Fruit fly (Drosophila melanogaster) whole organism, embryonic: ENCODE results near the gene Trm7-34.

Experiments used
- Abd-B ChIP-seq: fragments of 200-800 bp; sonication (Bioruptor generic); optimal IDR thresholded peaks from 2 replicates; lab custom pipeline; 2018; ENCODE audit warnings: missing biosample characterization, mild to moderate bottlenecking, missing genetic modification characterization, moderate library complexity
- Atf6 ChIP-seq: fragments of 200-800 bp; sonication (Bioruptor generic); IDR thresholded peaks from 2 replicates; pipeline ENCODE4 v1.3.6; 2022; ENCODE audit warnings: missing biosample characterization, missing genetic modification characterization
- Bteb2 ChIP-seq: fragments of 200-800 bp; sonication (Bioruptor generic); optimal IDR thresholded peaks from 2 replicates; lab custom pipeline; 2016; ENCODE audit warnings: missing biosample characterization, missing genetic modification characterization
- CG1024 ChIP-seq: fragments of 200-800 bp; sonication (Bioruptor generic); IDR thresholded peaks from 2 replicates; pipeline ENCODE4 v1.3.6; 2022; ENCODE audit warnings: missing biosample characterization, missing genetic modification characterization
- CG10366 ChIP-seq: fragments of 200-800 bp; sonication (Bioruptor generic); IDR thresholded peaks from 2 replicates; pipeline ENCODE4 v1.3.6; 2022; ENCODE audit warnings: missing biosample characterization, missing genetic modification characterization
- CG10654 ChIP-seq: fragments of 200-800 bp; sonication (Bioruptor generic); optimal IDR thresholded peaks from 2 replicates; lab custom pipeline; 2016; ENCODE audit warnings: missing biosample characterization, missing genetic modification characterization
- CG12155 ChIP-seq: fragments of 200-800 bp; sonication (Bioruptor generic); optimal IDR thresholded peaks from 3 replicates; lab custom pipeline; 2016; ENCODE audit warnings: missing biosample characterization, missing genetic modification characterization
- CG12219 ChIP-seq: fragments of 200-800 bp; sonication (Bioruptor generic); optimal IDR thresholded peaks from 3 replicates; lab custom pipeline; 2018; ENCODE audit warnings: missing biosample characterization, mild to moderate bottlenecking, missing genetic modification characterization
- CG12391 ChIP-seq: fragments of 200-800 bp; sonication (Bioruptor generic); optimal IDR thresholded peaks from 3 replicates; lab custom pipeline; 2018; ENCODE audit warnings: missing biosample characterization, mild to moderate bottlenecking, missing genetic modification characterization, moderate library complexity
- CG13424 ChIP-seq: fragments of 200-800 bp; sonication (Bioruptor generic); optimal IDR thresholded peaks from 2 replicates; lab custom pipeline; 2019; ENCODE audit warnings: missing biosample characterization, mild to moderate bottlenecking, missing genetic modification characterization, moderate library complexity
- CG13624 ChIP-seq: fragments of 200-800 bp; sonication (Bioruptor generic); optimal IDR thresholded peaks from 2 replicates; lab custom pipeline; 2016; ENCODE audit warnings: missing biosample characterization, missing genetic modification characterization
- CG16815 ChIP-seq: fragments of 200-800 bp; sonication (Bioruptor generic); optimal IDR thresholded peaks from 3 replicates; lab custom pipeline; 2017; ENCODE audit warnings: missing biosample characterization, mild to moderate bottlenecking, missing genetic modification characterization
- CG17568 ChIP-seq: fragments of 200-800 bp; sonication (Bioruptor generic); optimal IDR thresholded peaks from 2 replicates; lab custom pipeline; 2018; ENCODE audit warnings: missing biosample characterization, mild to moderate bottlenecking, missing genetic modification characterization, moderate library complexity
- CG17612 ChIP-seq: fragments of 200-800 bp; sonication (Bioruptor generic); IDR thresholded peaks from 2 replicates; pipeline ENCODE4 v1.3.6; 2022; ENCODE audit warnings: missing biosample characterization, missing genetic modification characterization
- CG18619 ChIP-seq: fragments of 200-800 bp; sonication (Bioruptor generic); optimal IDR thresholded peaks from 3 replicates; lab custom pipeline; 2017; ENCODE audit warnings: missing biosample characterization, mild to moderate bottlenecking, missing genetic modification characterization
- CG2678 ChIP-seq: fragments of 200-800 bp; sonication (Bioruptor generic); optimal IDR thresholded peaks from 3 replicates; lab custom pipeline; 2019; ENCODE audit warnings: missing biosample characterization, mild to moderate bottlenecking, missing genetic modification characterization, moderate library complexity
- CG30403 ChIP-seq: fragments of 200-800 bp; sonication (Bioruptor generic); optimal IDR thresholded peaks from 3 replicates; lab custom pipeline; 2016; ENCODE audit warnings: missing biosample characterization, missing genetic modification characterization
- CG3281 ChIP-seq: fragments of 200-800 bp; sonication (Bioruptor generic); optimal IDR thresholded peaks from 3 replicates; lab custom pipeline; 2017; ENCODE audit warnings: missing biosample characterization, mild to moderate bottlenecking, missing genetic modification characterization
- CG42726 ChIP-seq: fragments of 200-800 bp; sonication (Bioruptor generic); IDR thresholded peaks from 2 replicates; pipeline ENCODE4 v1.3.6; 2022; ENCODE audit warnings: missing biosample characterization, missing genetic modification characterization; ENCODE audit not compliant: partially characterized antibody
- CG4360 ChIP-seq: fragments of 200-800 bp; sonication (Bioruptor generic); IDR thresholded peaks from 2 replicates; pipeline ENCODE4 v1.3.6; 2022; ENCODE audit warnings: missing biosample characterization, missing genetic modification characterization
- CG4617 ChIP-seq: fragments of 200-800 bp; sonication (Bioruptor generic); optimal IDR thresholded peaks from 3 replicates; lab custom pipeline; 2016; ENCODE audit warnings: missing biosample characterization, missing genetic modification characterization, borderline replicate concordance
- CG8388 ChIP-seq: fragments of 200-800 bp; sonication (Bioruptor generic); optimal IDR thresholded peaks from 2 replicates; lab custom pipeline; 2019; ENCODE audit warnings: missing biosample characterization, mild to moderate bottlenecking, missing genetic modification characterization, moderate library complexity
- CrebB ChIP-seq: fragments of 200-800 bp; sonication (Bioruptor generic); optimal IDR thresholded peaks from 3 replicates; lab custom pipeline; 2018; ENCODE audit warnings: missing biosample characterization, mild to moderate bottlenecking, missing genetic modification characterization
- Elba2 ChIP-seq: fragments of 200-800 bp; sonication (Bioruptor generic); optimal IDR thresholded peaks from 3 replicates; lab custom pipeline; 2016; ENCODE audit warnings: missing biosample characterization, missing genetic modification characterization
- Fer1 ChIP-seq: fragments of 200-800 bp; sonication (Bioruptor generic); optimal IDR thresholded peaks from 2 replicates; lab custom pipeline; 2017; ENCODE audit warnings: missing biosample characterization, mild to moderate bottlenecking, missing genetic modification characterization
- Fer3 ChIP-seq: fragments of 200-800 bp; sonication (Bioruptor generic); optimal IDR thresholded peaks from 2 replicates; lab custom pipeline; 2018; ENCODE audit warnings: missing biosample characterization, mild to moderate bottlenecking, missing genetic modification characterization, moderate library complexity
- Gug ChIP-seq: fragments of 200-800 bp; sonication (Bioruptor generic); IDR thresholded peaks from 4 replicates; pipeline ENCODE4 v1.3.6; 2022; ENCODE audit warnings: missing biosample characterization, missing genetic modification characterization
- HLH3B ChIP-seq: fragments of 200-800 bp; sonication (Bioruptor generic); IDR thresholded peaks from 2 replicates; pipeline ENCODE4 v1.3.6; 2022; ENCODE audit warnings: missing biosample characterization, missing genetic modification characterization
- HLH54F ChIP-seq: fragments of 200-800 bp; sonication (Bioruptor generic); optimal IDR thresholded peaks from 3 replicates; lab custom pipeline; 2016; ENCODE audit warnings: missing biosample characterization, missing genetic modification characterization
- Hmr ChIP-seq: fragments of 200-800 bp; sonication (Bioruptor generic); optimal IDR thresholded peaks from 3 replicates; lab custom pipeline; 2017; ENCODE audit warnings: mild to moderate bottlenecking, missing biosample characterization, missing genetic modification reagents, missing genetic modification characterization
- Hsf ChIP-seq: fragments of 200-800 bp; sonication (Bioruptor generic); optimal IDR thresholded peaks from 3 replicates; lab custom pipeline; 2016; ENCODE audit warnings: missing biosample characterization, missing genetic modification characterization
- MBD-R2 ChIP-seq: fragments of 200-800 bp; sonication (Bioruptor generic); IDR thresholded peaks from 2 replicates; pipeline ENCODE4 v1.3.6; 2022; ENCODE audit warnings: missing biosample characterization, missing genetic modification characterization
- Myb ChIP-seq: fragments of 200-800 bp; sonication (Bioruptor generic); optimal IDR thresholded peaks from 2 replicates; lab custom pipeline; 2016; ENCODE audit warnings: missing biosample characterization, missing genetic modification characterization
- Pdp1 ChIP-seq, 2 experiments: fragments of 200-800 bp; sonication (Bioruptor generic); optimal IDR thresholded peaks; 3 replicates each; lab custom pipeline; 2016; ENCODE audit warnings: missing biosample characterization in 2 of 2, missing genetic modification characterization in 2 of 2, mild to moderate bottlenecking in 1 of 2, moderate library complexity in 1 of 2
- Spps ChIP-seq: fragments of 200-800 bp; sonication (Bioruptor generic); optimal IDR thresholded peaks from 2 replicates; lab custom pipeline; 2018; ENCODE audit warnings: missing biosample characterization, mild to moderate bottlenecking, missing genetic modification characterization
- ara ChIP-seq: fragments of 200-800 bp; sonication (Bioruptor generic); IDR thresholded peaks from 2 replicates; pipeline ENCODE4 v1.3.6; 2022; ENCODE audit warnings: missing biosample characterization, missing genetic modification characterization
- caup ChIP-seq: fragments of 200-800 bp; sonication (Bioruptor generic); optimal IDR thresholded peaks from 3 replicates; lab custom pipeline; 2017; ENCODE audit warnings: missing biosample characterization, mild to moderate bottlenecking, missing genetic modification characterization, moderate library complexity; ENCODE audit not compliant: severe bottlenecking
- ems ChIP-seq: fragments of 200-800 bp; sonication (Bioruptor generic); optimal IDR thresholded peaks from 3 replicates; lab custom pipeline; 2016; ENCODE audit warnings: missing biosample characterization, missing genetic modification characterization
- gem ChIP-seq: fragments of 200-800 bp; sonication (Bioruptor generic); optimal IDR thresholded peaks from 2 replicates; lab custom pipeline; 2019; ENCODE audit warnings: missing biosample characterization, mild to moderate bottlenecking, missing genetic modification characterization, moderate library complexity
- gro ChIP-seq: fragments of 200-800 bp; sonication (Bioruptor generic); optimal IDR thresholded peaks from 2 replicates; lab custom pipeline; 2016; ENCODE audit warnings: missing biosample characterization, missing genetic modification characterization
- klu ChIP-seq: fragments of 200-800 bp; sonication (Bioruptor generic); IDR thresholded peaks from 2 replicates; pipeline ENCODE4 v1.3.6; 2022; ENCODE audit warnings: missing biosample characterization, missing genetic modification characterization
- lab ChIP-seq: fragments of 200-800 bp; sonication (Bioruptor generic); optimal IDR thresholded peaks from 3 replicates; lab custom pipeline; 2017; ENCODE audit warnings: missing biosample characterization, missing genetic modification characterization, mild to moderate bottlenecking, moderate library complexity, missing genetic modification reagents
- lmd ChIP-seq: fragments of 200-800 bp; sonication (Bioruptor generic); IDR thresholded peaks from 2 replicates; pipeline ENCODE4 v1.3.6; 2022; ENCODE audit warnings: missing biosample characterization, missing genetic modification characterization
- otp ChIP-seq: fragments of 200-800 bp; sonication (Bioruptor generic); IDR thresholded peaks from 3 replicates; pipeline ENCODE4, ENCODE4 v1.3.6; 2022; ENCODE audit warnings: missing biosample characterization, missing genetic modification characterization
- pb ChIP-seq: fragments of 200-800 bp; sonication (Bioruptor generic); optimal IDR thresholded peaks from 3 replicates; lab custom pipeline; 2016; ENCODE audit warnings: missing biosample characterization, missing genetic modification characterization
- sens ChIP-seq: fragments of 200-800 bp; sonication (Bioruptor generic); peaks from one replicate; lab custom pipeline; 2016; ENCODE audit warnings: missing biosample characterization, missing genetic modification characterization
- sr ChIP-seq: fragments of 200-800 bp; sonication (Bioruptor generic); IDR thresholded peaks from 3 replicates; pipeline ENCODE4 v1.3.6; 2022; ENCODE audit warnings: missing biosample characterization, missing genetic modification characterization
- ssp ChIP-seq: fragments of 200-800 bp; sonication (Bioruptor generic); IDR thresholded peaks from 2 replicates; pipeline ENCODE4 v1.3.6; 2022; ENCODE audit warnings: missing biosample characterization, missing genetic modification characterization
- ttk ChIP-seq: fragments of 200-800 bp; sonication (Bioruptor generic); IDR thresholded peaks from 2 replicates; pipeline ENCODE4 v2.1.2; 2022; ENCODE audit warnings: missing biosample characterization, missing genetic modification characterization

Trm7-34 gene

DNA sequence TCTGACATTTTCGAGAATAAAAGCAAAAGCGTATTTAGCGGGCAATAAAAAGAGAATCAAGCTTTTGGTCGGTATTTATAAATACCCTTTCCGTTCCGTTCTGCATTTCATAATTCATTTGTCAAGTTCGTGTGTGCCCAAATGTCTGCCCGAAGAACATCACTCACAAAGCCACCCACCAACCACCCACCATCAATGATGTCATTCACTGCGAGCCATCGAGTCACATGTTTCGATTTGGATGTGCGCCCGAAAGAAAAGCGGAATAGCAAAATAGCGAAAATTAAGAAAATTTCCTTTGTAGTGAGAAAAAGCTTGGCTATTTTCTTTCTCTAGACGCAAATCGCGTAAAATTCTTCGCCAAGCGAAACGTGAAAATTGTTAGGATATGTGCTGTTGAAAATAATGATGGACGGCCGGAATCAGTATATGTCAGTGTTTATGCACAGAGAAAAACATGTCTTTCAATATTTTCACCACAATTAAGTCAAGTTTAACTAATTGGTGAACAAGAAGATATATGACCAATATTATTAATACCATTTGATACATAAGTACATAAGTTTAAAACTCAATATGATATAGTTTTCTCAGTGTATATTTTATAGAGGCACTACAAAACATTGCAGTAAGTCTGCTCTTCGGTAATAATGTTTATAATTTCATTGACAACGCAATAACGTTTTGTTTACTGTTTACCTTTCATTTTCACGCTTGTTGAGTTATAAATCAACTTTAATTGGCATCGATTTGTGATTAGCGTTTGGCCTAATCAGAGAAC is 17.6 kb upstream of the Trm7-34 start (continued):
- TF ChIP-seq Pdp1 (GFP tag; optimal IDR thresholded peaks at IDR 0.05; lab: Kevin White, UChicago) (peak; percentile 2 to 55), CG4617 (GFP tag; lab: Kevin White, UChicago) (peak; percentile 1), CG12219 (peak; percentile 59), Abd-B (GFP tag; lab: Kevin White, UChicago) (peak; percentile 6), sr (GFP tag; lab: Robert Waterston, UW) (peak; percentile 91), Spps (tag; lab: Kevin White, UChicago) (no peak), Atf6 (GFP tag; lab: Robert Waterston, UW) (peak; percentile 63; the same call in 1 of the 2 replicates), CG12391 (tag; lab: Kevin White, UChicago) (peak; percentile 58), CG4360 (GFP tag; lab: Robert Waterston, UW) (no peak), gem (tag; lab: Kevin White, UChicago) (peak; percentile 72), HLH54F (GFP tag; lab: Kevin White, UChicago) (peak; percentile 25), CG18619 (GFP tag; lab: Kevin White, UChicago) (peak; percentile 9), sens (peak; percentile 69), CG2678 (tag; lab: Kevin White, UChicago) (peak; percentile 80), Bteb2 (GFP tag; lab: Kevin White, UChicago) (peak; percentile 45), pb (no peak), Fer1 (GFP tag; lab: Kevin White, UChicago) (peak; percentile 37), CG42726 (GFP tag; lab: Robert Waterston, UW) (no peak), ara (GFP tag; lab: Robert Waterston, UW) (peak; percentile 41; the same call in 1 of the 2 replicates), Hmr (GFP tag; lab: Kevin White, UChicago) (peak; percentile 69), Elba2 (GFP tag; lab: Kevin White, UChicago) (no peak), CG13424 (tag; lab: Kevin White, UChicago) (peak; percentile 53), CG16815 (GFP tag; lab: Kevin White, UChicago) (peak; percentile 8), CG17612 (GFP tag; lab: Robert Waterston, UW) (0 out of 2 replicates have a peak, but pooled peaks have one; percentile 36), CG10366 (GFP tag; lab: Robert Waterston, UW) (peak; percentile 61), CG12155 (peak; percentile 56), caup (GFP tag; lab: Kevin White, UChicago) (peak; percentile 55), CG3281 (GFP tag; lab: Kevin White, UChicago) (peak; percentile 73), MBD-R2 (GFP tag; lab: Robert Waterston, UW) (peak; percentile 39; the same call in 1 of the 2 replicates), CG30403 (peak; percentile 62), Gug (GFP tag; lab: Robert Waterston, UW) (peak; percentile 7; the same call in 1 of the 4 replicates), lab (GFP tag; lab: Kevin White, UChicago) (peak; percentile 81), CG10654 (peak; percentile 20), Hsf (GFP tag; lab: Kevin White, UChicago) (peak; percentile 57), ssp (GFP tag; lab: Robert Waterston, UW) (peak; percentile 43), otp (0 out of 3 replicates have a peak, but pooled peaks have one; percentile 7), gro (GFP tag; lab: Kevin White, UChicago) (peak; percentile 59), CG17568 (GFP tag; lab: Kevin White, UChicago) (peak; percentile 41), CG1024 (GFP tag; lab: Robert Waterston, UW) (no peak), CG8388 (peak; percentile 45), HLH3B (GFP tag; lab: Robert Waterston, UW) (no peak), lmd (GFP tag; lab: Robert Waterston, UW) (peak; percentile 44; the same call in 1 of the 2 replicates), ems (GFP tag; lab: Kevin White, UChicago) (peak; percentile 4), Myb (peak; percentile 2), CrebB (tag; lab: Kevin White, UChicago) (peak; percentile 4), ttk (GFP tag; lab: Robert Waterston, UW) (0 out of 2 replicates have a peak, but pooled peaks have one; percentile 28), CG13624 (GFP tag; lab: Kevin White, UChicago) (peak; percentile 60), klu (GFP tag; lab: Robert Waterston, UW) (peak; percentile 33; the same call in 1 of the 2 replicates), Fer3 (tag; lab: Kevin White, UChicago) (peak; percentile 61)
